Fruit fly (Drosophila melanogaster): Measurements from ENCODE around the gene Arglu1.
A peak's percentile ranks its signal among the peaks of the same experiment; 100 is the strongest.

Arglu1 gene

dm6 chr2L:9947265-9947664, 9.3 kb upstream of the Arglu1 start, which contains the start of gene CG5853 (continued):
- 0 out of 3 replicates have a peak, but pooled peaks have one; percentile 7 for TF ChIP-seq Opbp (GFP tag; IDR thresholded peaks at IDR 0.05; ENCODE audit: partially characterized antibody)
- no peak for TF ChIP-seq hth (optimal IDR thresholded peaks at IDR 0.05)
- TF ChIP-seq CG13123 (GFP tag; optimal IDR thresholded peaks at IDR 0.05): no peak
- TF ChIP-seq CG1233 (GFP tag; optimal IDR thresholded peaks at IDR 0.05): no peak
- TF ChIP-seq bbx (GFP tag; IDR thresholded peaks at IDR 0.05; ENCODE audit: partially characterized antibody): no peak
- no peak for TF ChIP-seq CG17802 (tag; optimal IDR thresholded peaks at IDR 0.05)
- peak; percentile 49 for TF ChIP-seq lbe (GFP tag; optimal IDR thresholded peaks at IDR 0.05)
- TF ChIP-seq CG9215 (GFP tag; IDR thresholded peaks at IDR 0.05): no peak
- TF ChIP-seq H15 (GFP tag; IDR thresholded peaks at IDR 0.05): no peak
- no peak for TF ChIP-seq slbo (GFP tag; IDR thresholded peaks at IDR 0.05)
- no peak for TF ChIP-seq CG17612 (GFP tag; IDR thresholded peaks at IDR 0.05)
- no peak for TF ChIP-seq tap (tag; optimal IDR thresholded peaks at IDR 0.05)
- TF ChIP-seq Oli (tag; optimal IDR thresholded peaks at IDR 0.05): no peak
- TF ChIP-seq CG5245 (GFP tag; optimal IDR thresholded peaks at IDR 0.05): no peak
- no peak for TF ChIP-seq lov (optimal IDR thresholded peaks at IDR 0.05)
- no peak for TF ChIP-seq lov (GFP tag; IDR thresholded peaks at IDR 0.05)
- no peak for TF ChIP-seq CG3847 (GFP tag; IDR thresholded peaks at IDR 0.05)
- peak; percentile 52 for TF ChIP-seq Rfx (GFP tag; IDR thresholded peaks at IDR 0.05)
- TF ChIP-seq CG11723 (GFP tag; optimal IDR thresholded peaks at IDR 0.05): no peak
- no peak for TF ChIP-seq CG7963 (GFP tag; IDR thresholded peaks at IDR 0.05; ENCODE audit: partially characterized antibody)
- TF ChIP-seq NFAT (GFP tag; IDR thresholded peaks at IDR 0.05): 0 out of 2 replicates have a peak, but pooled peaks have one; percentile 32
- TF ChIP-seq CG11247 (GFP tag; IDR thresholded peaks at IDR 0.05): 0 out of 2 replicates have a peak, but pooled peaks have one; percentile 40
- no peak for TF ChIP-seq dmrt11E (tag; optimal IDR thresholded peaks at IDR 0.05)
- no peak for TF ChIP-seq BtbVII (GFP tag; optimal IDR thresholded peaks at IDR 0.05)
- peak; percentile 25 for TF ChIP-seq CG3163 (GFP tag; optimal IDR thresholded peaks at IDR 0.05)
- no peak for TF ChIP-seq schlank (tag; optimal IDR thresholded peaks at IDR 0.05)
- no peak for TF ChIP-seq CG4707 (GFP tag; optimal IDR thresholded peaks at IDR 0.05)
- TF ChIP-seq D (optimal IDR thresholded peaks at IDR 0.05): no peak
- TF ChIP-seq D (GFP tag; optimal IDR thresholded peaks at IDR 0.05): no peak
- no peak for TF ChIP-seq odd (GFP tag; optimal IDR thresholded peaks at IDR 0.05)
- TF ChIP-seq CG12104 (GFP tag; optimal IDR thresholded peaks at IDR 0.05): no peak
- no peak for TF ChIP-seq Mad (GFP tag; optimal IDR thresholded peaks at IDR 0.05)
- TF ChIP-seq CG10366 (GFP tag; IDR thresholded peaks at IDR 0.05): no peak
- TF ChIP-seq pb (GFP tag; optimal IDR thresholded peaks at IDR 0.05): peak; percentile 1
- TF ChIP-seq E2f2 (GFP tag; IDR thresholded peaks at IDR 0.05): no peak
- no peak for TF ChIP-seq CG4404 (GFP tag; IDR thresholded peaks at IDR 0.05)
- no peak for TF ChIP-seq Nf-YA (GFP tag; IDR thresholded peaks at IDR 0.05)
- no peak for TF ChIP-seq Myb (GFP tag; optimal IDR thresholded peaks at IDR 0.05)
- TF ChIP-seq CG2202 (tag; optimal IDR thresholded peaks at IDR 0.05): no peak
- no peak for TF ChIP-seq tna (GFP tag; IDR thresholded peaks at IDR 0.05; ENCODE audit: partially characterized antibody)
- no peak for TF ChIP-seq CG16815 (GFP tag; optimal IDR thresholded peaks at IDR 0.05)
- no peak for TF ChIP-seq cas (GFP tag; IDR thresholded peaks at IDR 0.05)
- no peak for TF ChIP-seq CG8388 (GFP tag; optimal IDR thresholded peaks at IDR 0.05)
- peak; percentile 66 for TF ChIP-seq Hey (tag; optimal IDR thresholded peaks at IDR 0.05)
- peak; percentile 99 for TF ChIP-seq CG12769 (tag; optimal IDR thresholded peaks at IDR 0.05)
- TF ChIP-seq dati (GFP tag; IDR thresholded peaks at IDR 0.05): no peak
- TF ChIP-seq CG8290 (GFP tag; optimal IDR thresholded peaks at IDR 0.05): no peak
- TF ChIP-seq CG8290 (tag; optimal IDR thresholded peaks at IDR 0.05): peak in 1 of 2 experiments; percentile 73
- TF ChIP-seq dimm (GFP tag; IDR thresholded peaks at IDR 0.05): no peak
- no peak for TF ChIP-seq tup (GFP tag; optimal IDR thresholded peaks at IDR 0.05)
- peak; percentile 13 for TF ChIP-seq HHEX (GFP tag; optimal IDR thresholded peaks at IDR 0.05)
- TF ChIP-seq eyg (GFP tag; optimal IDR thresholded peaks at IDR 0.05): no peak
- TF ChIP-seq MESR4 (GFP tag; optimal IDR thresholded peaks at IDR 0.05): no peak
